Fruit fly (Drosophila melanogaster) ovary, adult (tissue): Measurements from ENCODE around the gene CG13907.
A peak's percentile ranks its signal among the peaks of the same experiment; 100 is the strongest.

Experiments used
- CG17801 ChIP-seq: fragments of 200-800 bp; optimal IDR thresholded peaks from 2 replicates; lab custom pipeline; 2019; ENCODE audit warnings: missing biosample characterization, mild to moderate bottlenecking, missing genetic modification characterization, moderate library complexity; ENCODE audit not compliant: partially characterized antibody

Gene CG13907

DNA sequence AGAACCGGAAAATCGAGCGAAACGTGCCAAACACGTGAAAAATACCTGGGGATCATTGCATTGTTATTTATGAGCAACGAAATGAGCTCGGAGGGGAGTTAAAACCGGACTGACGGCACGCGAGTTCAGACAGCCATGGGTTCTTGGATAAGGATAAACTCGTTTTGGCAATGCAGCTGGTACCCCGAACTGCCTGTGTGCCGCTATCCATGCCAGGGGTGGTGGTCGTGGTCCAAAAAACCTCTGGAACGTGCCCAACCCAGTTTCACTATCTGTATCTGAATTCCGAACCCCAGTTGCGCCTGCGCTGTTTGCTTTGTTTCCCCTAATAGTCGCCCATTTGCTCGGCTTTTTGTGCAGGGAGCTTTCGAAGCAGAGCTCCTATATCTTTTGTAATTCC lies 17.5 kb upstream of the CG13907 start:
- no peak for TF ChIP-seq CG17801 (GFP tag; lab: Kevin White, UChicago)

dm6 chr3L:897080-897479 lies 15.3 kb upstream of the CG13907 start, which contains the start of gene CG34057:
TSS of gene CG34057 (plus strand) at chr3L:897380.
- TF ChIP-seq CG17801 (GFP tag; lab: Kevin White, UChicago), result no peak

DNA sequence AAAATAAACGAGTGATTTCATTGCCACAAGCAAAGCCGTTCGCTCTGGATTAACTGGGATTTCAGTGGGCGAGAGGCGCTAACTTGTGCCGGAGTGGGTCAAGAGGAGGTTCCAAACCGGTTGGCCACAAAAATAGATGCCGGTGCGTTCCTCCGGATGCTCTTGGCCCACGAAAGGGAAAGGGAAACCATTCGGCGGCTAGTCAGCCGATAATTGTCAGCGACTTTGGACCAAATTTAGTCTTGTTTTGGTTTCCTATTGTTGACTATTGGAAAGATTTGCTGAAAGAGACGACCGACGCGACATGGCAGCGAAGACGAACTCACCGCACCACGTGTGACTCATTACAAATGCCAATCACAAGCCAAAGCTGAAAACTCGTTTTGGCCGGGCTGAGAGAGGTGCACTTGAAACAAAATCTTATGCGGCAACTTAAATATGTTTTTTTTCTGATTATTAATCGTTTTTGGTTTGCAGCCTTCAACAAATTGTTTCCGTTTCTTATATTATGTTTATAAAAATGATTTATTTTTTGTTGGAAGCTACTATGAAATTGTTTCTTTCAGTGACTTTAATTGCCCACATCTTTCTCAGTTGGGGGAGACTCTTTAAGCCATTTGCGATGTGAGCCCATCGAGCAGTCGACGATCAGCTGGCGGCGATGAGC lies 13.6 kb upstream of the CG13907 start, which contains the start of gene CG34056:
Gene CG34056, plus strand, starts transcription at position 638 of the 667 bp plus-strand sequence.
- peak; percentile 65 for TF ChIP-seq CG17801 (GFP tag; lab: Kevin White, UChicago)

DNA sequence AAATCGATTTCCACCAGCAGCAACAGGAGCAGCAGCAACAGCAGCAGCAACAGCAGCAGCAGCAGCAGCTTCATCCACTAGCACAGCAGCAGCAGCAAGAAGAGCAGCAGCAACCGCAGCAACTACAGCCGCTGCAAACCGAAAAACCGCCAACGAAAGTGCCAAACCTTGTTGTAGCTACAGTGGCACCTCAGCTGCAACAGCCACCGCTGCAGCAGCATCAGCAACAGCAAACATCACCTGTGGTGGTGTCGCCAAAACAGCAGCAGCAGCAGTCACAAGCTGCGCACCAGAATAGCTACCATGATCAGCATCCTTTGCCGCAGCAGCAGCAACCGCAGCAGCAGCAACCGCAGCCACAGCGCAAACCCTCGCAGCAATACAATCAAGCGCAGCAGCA lies 6.6 kb upstream of the CG13907 start:
- no peak for TF ChIP-seq CG17801 (GFP tag; lab: Kevin White, UChicago)

DNA sequence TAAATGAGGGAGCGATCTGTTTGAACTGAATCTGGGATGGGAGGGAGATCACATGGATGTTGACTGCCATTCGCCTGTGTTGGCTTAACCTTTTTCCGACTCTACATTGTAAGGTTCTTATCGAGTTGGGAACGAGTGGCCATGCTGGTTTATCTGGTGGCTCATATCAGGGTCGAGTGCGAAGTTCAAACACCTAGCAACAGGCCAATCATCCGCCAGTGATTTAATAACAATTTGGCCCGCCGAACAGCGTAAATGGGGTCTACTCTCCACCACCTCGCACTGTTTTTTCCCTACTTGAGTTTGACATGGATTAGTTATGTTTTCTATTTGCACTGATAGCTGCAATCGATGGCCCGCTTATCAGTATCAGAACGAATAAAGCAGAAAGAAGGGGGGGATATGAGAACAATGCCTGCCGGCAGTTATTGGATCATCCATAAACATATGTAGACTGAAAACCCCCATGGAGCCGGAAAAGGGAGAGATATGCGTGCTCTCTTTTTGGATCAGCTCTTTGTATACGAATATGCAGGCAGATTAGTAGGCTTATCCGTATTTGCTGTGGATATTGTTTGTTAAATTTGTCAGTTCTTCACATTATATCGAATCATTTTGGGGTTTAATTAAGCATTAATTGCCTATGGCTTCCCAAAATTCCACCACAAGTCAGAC lies 5.7 kb upstream of the CG13907 start:
- no peak for TF ChIP-seq CG17801 (GFP tag; lab: Kevin White, UChicago)

DNA sequence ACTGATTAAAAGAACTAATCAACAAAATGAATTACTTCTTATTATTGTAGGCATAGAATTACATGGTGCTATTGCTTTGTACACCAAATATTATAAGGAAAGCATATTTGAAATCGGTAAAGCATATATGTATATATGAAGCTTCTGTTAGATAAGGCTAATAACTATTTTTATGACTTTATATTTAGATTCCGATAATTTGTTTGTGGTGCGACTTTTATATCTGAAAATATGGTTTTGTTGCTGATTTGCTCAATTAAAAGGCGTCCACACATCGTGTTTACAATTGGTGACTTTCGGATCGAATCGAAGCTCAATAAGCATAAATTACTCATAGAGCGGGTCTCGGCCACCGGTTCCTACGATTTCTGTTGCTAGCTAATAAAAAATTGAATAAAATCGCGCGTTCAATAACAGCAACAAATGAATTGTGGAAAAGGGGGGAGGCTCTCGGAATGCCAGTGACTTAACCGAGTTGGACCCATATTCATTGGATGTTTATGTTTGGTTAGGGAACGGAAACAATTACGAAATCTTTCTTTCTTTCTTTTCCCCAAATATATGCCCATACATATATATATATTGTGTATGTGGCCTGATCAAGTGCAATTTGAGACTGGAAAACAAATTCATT lies 3.9 kb upstream of the CG13907 start:
- TF ChIP-seq CG17801 (GFP tag; lab: Kevin White, UChicago), result no peak

DNA sequence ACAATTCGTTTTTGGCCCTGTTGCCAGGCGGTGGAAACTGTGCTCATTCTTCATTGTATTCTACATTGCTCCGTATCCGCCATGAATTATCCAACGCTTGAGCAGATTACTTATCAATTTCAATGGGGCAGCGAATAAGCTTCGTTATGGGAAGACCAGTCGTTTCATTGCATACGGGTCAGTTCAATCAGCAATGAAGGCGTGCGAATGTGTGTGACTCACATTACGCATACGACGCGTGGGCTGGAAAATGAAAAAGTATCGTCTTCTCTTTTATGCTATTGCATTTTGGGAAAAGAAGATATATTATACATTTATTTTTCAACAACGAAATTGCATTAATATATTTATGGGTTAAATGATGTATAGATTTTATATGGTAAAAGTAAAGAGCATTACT lies 3.2 kb upstream of the CG13907 start:
- no peak for TF ChIP-seq CG17801 (GFP tag; lab: Kevin White, UChicago)

- no peak for TF ChIP-seq CG17801 (GFP tag; lab: Kevin White, UChicago)
Observed at dm6 chr3L:884239-884638, 2.4 kb upstream of the CG13907 start.

dm6 chr3L:883786-884185 lies 2.0 kb upstream of the CG13907 start:
- TF ChIP-seq CG17801 (GFP tag; lab: Kevin White, UChicago), result no peak

DNA sequence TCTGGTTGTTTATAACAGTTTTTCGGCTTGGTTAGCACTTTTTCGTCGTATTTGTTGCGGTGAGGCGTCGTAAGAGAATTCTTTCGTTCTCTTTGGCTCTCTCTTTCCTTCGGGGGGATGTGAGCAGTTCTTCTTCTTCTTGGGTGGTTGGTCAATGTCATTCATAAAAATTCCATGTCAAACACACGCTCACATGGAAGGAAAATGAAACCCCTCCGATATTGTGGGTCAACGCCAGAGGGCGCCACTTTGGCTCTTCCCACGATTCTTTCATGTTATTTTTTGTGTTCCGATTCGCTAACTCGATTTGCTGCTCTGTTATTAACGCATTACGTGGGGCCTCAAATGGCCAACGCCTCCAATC lies 1.1 kb upstream of the CG13907 start:
- TF ChIP-seq CG17801 (GFP tag; lab: Kevin White, UChicago), result no peak

DNA sequence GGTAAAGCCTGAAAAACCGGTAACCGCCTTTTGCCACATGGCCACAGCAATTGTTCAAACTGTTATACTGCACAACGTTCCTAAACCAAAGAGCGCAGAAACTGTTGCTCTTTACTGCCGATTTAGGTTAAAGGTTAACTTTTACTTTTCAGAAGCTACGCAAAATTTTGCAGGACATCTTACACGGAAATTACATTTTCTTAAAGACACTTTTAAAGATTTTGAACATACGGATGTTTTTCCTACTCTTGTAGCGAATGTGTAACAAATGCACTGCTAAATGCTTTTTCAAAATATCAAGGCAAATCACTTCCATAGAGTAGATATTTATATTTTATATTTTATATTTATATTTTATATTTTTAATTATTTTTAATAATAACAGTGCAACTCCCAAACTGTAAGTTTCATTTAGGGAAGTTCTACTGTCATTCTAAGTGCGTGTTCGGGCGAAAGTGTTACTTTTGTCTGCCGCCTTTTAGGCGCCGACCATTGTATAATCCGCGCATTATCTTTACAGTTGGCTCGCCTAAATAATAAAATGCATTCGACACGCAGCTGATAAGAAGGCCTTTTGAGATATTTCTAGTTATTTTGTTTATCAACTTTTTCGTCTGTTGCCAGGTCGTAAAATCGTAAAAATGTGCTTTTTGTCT lies 551 bp upstream of the CG13907 start:
- TF ChIP-seq CG17801 (GFP tag; lab: Kevin White, UChicago), result no peak

- TF ChIP-seq CG17801 (GFP tag; lab: Kevin White, UChicago), result peak; percentile 69
Observed at dm6 chr3L:880851-881250, 962 bp downstream of the CG13907 start.

DNA sequence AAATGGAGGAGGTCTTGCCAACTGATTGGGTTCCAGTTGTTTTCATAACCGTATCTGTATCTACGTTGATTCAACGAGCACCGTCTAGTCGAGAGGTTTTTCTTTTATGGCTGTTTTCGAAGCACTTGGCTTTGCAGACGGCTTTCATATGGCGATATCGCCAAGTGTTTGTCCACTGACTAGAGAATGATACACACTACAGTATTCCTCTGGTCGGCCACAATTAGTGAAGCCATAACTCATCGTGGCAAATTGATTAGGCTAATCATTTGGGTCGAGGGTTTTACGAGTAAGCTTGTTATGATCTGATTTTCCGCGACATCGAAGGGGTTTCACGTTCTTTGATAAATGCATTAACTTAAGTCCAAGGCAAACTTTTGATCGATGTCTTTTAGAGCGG lies 5.2 kb downstream of the CG13907 start:
- TF ChIP-seq CG17801 (GFP tag; lab: Kevin White, UChicago), result no peak

dm6 chr3L:876087-876486 lies 5.7 kb downstream of the CG13907 start:
- TF ChIP-seq CG17801 (GFP tag; lab: Kevin White, UChicago), result no peak

DNA sequence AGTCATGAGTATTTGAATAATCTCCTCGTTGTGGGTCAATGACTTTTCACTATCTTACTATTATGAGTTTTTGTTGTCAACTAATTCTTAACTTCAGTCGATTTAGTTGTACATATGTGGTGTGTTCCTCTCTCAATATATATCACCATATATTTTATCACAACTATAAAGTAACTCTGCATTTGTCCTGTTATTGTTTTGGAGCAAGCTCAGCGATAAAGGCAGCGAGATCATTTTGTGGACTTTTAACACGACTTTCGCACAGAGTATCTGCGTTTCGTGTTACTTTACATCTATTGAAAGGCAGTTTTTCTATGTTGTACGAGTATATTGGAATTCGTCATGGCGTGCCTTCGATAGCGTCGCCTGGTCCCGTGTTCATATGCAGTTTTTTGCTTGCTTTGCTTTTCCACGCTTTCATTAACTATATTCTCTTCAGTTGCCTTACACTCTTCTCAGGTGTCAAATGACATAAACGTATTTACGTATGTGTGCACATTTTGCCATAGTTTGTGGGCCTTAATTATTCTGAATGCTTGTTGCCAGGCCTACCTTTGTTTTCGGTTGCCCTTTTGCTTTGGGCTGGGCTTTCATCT lies 6.3 kb downstream of the CG13907 start:
- TF ChIP-seq CG17801 (GFP tag; lab: Kevin White, UChicago), result no peak
